Fruit fly (Drosophila melanogaster): Measurements from ENCODE around the gene CG5958.

Gene CG5958

DNA sequence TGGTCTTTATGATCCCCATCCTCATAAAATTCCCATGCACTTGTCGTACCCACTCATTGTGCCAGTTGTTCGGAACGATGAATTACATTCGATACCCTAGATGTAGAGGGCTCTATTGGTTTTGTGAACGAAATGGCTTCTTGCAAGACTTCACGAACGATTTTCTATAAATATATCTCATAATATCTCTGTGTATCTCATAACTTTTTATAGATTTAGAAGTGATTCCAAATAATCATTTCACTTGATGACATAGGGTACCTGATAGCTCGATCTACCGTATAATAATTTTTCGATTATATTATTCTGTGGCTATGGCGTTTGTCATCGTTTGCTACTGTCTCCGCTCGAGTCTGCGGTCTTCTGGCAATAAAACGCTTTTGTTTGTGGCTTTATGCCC lies 36.4 kb downstream of the CG5958 start:
- TF ChIP-seq Poxn (GFP tag; IDR thresholded peaks at IDR 0.05), result no peak
- TF ChIP-seq tio (GFP tag; optimal IDR thresholded peaks at IDR 0.05), result peak; percentile 51
- peak; percentile 11 for TF ChIP-seq Myb (GFP tag; optimal IDR thresholded peaks at IDR 0.05)
- 0 out of 2 replicates have a peak, but pooled peaks have one; percentile 41 for TF ChIP-seq ro (GFP tag; IDR thresholded peaks at IDR 0.05)
- no peak for TF ChIP-seq Usf (GFP tag; optimal IDR thresholded peaks at IDR 0.05)
- peak; percentile 68 for TF ChIP-seq Blimp-1 (GFP tag; optimal IDR thresholded peaks at IDR 0.05)
- peak; percentile 48 for TF ChIP-seq org-1 (GFP tag; optimal IDR thresholded peaks at IDR 0.05)
- TF ChIP-seq nmo (GFP tag; optimal IDR thresholded peaks at IDR 0.05), result peak; percentile 59
- peak; percentile 12 for TF ChIP-seq CG18764 (GFP tag; optimal IDR thresholded peaks at IDR 0.05)
- peak; percentile 25 for TF ChIP-seq salm (tag; optimal IDR thresholded peaks at IDR 0.05)
- no peak for TF ChIP-seq CG11560 (tag; IDR thresholded peaks at IDR 0.05)
- no peak for TF ChIP-seq sens-2 (GFP tag; IDR thresholded peaks at IDR 0.05)
- TF ChIP-seq al (GFP tag; IDR thresholded peaks at IDR 0.05), result peak; percentile 64
- peak; percentile 36 for TF ChIP-seq pum (GFP tag; optimal IDR thresholded peaks at IDR 0.05)
- TF ChIP-seq bbx (GFP tag; IDR thresholded peaks at IDR 0.05; ENCODE audit: partially characterized antibody), result no peak
- no peak for TF ChIP-seq CG17912 (GFP tag; optimal IDR thresholded peaks at IDR 0.05)
- peak; percentile 73 for TF ChIP-seq Abd-B (GFP tag; optimal IDR thresholded peaks at IDR 0.05)
- TF ChIP-seq CG6654 (GFP tag; optimal IDR thresholded peaks at IDR 0.05), result peak; percentile 2
- peak; percentile 62 for TF ChIP-seq CG11696 (GFP tag; IDR thresholded peaks at IDR 0.05)
- TF ChIP-seq gcm (GFP tag; optimal IDR thresholded peaks at IDR 0.05), result peak; percentile 19
- TF ChIP-seq klu (GFP tag; IDR thresholded peaks at IDR 0.05), result peak; percentile 58; the same call in 1 of the 2 replicates
- peak; percentile 59 for TF ChIP-seq CG17361 (GFP tag; IDR thresholded peaks at IDR 0.05)
- TF ChIP-seq lola (GFP tag; optimal IDR thresholded peaks at IDR 0.05), result peak in 1 of 3 experiments; percentile 33
- no peak for TF ChIP-seq CG16779 (GFP tag; IDR thresholded peaks at IDR 0.05)
- peak; percentile 83 for TF ChIP-seq CG18599 (GFP tag; optimal IDR thresholded peaks at IDR 0.05)
- TF ChIP-seq pan (optimal IDR thresholded peaks at IDR 0.05), result no peak
- TF ChIP-seq pan (GFP tag; optimal IDR thresholded peaks at IDR 0.05 in 1 of 2, IDR thresholded peaks at IDR 0.05 in 1 of 2), result peak in 1 of 2 experiments; percentile 88
- TF ChIP-seq CG6272 (GFP tag; IDR thresholded peaks at IDR 0.05), result peak; percentile 54; the same call in 1 of the 2 replicates
- peak; percentile 52 for TF ChIP-seq Ets65A (GFP tag)
- 0 out of 2 replicates have a peak, but pooled peaks have one; percentile 30 for TF ChIP-seq rib (GFP tag; IDR thresholded peaks at IDR 0.05)
- TF ChIP-seq Bteb2 (GFP tag; optimal IDR thresholded peaks at IDR 0.05), result no peak
- peak; percentile 81 for TF ChIP-seq E2f1 (GFP tag; IDR thresholded peaks at IDR 0.05)
- TF ChIP-seq CG30431 (GFP tag; optimal IDR thresholded peaks at IDR 0.05), result peak; percentile 5
- TF ChIP-seq CG7928 (GFP tag; optimal IDR thresholded peaks at IDR 0.05), result no peak
- peak; percentile 39 for TF ChIP-seq CG6813 (GFP tag; optimal IDR thresholded peaks at IDR 0.05)
- peak; percentile 14; the same call in 1 of the 3 replicates for TF ChIP-seq sr (GFP tag; IDR thresholded peaks at IDR 0.05)
- TF ChIP-seq Ssrp (tag; optimal IDR thresholded peaks at IDR 0.05), result peak; percentile 52
- peak; percentile 71 for TF ChIP-seq Oli (tag; optimal IDR thresholded peaks at IDR 0.05)
- TF ChIP-seq unpg (GFP tag; optimal IDR thresholded peaks at IDR 0.05), result peak; percentile 55
- no peak for TF ChIP-seq hth (optimal IDR thresholded peaks at IDR 0.05)
- TF ChIP-seq CG12659 (GFP tag; optimal IDR thresholded peaks at IDR 0.05), result peak; percentile 45
- no peak for TF ChIP-seq gro (GFP tag; optimal IDR thresholded peaks at IDR 0.05)
- peak; percentile 54 for TF ChIP-seq CG5953 (GFP tag; IDR thresholded peaks at IDR 0.05)
- peak; percentile 73 for TF ChIP-seq Rx (GFP tag; IDR thresholded peaks at IDR 0.05)
- peak; percentile 42 for TF ChIP-seq CG2875 (GFP tag; optimal IDR thresholded peaks at IDR 0.05)
- TF ChIP-seq CG12299 (tag; optimal IDR thresholded peaks at IDR 0.05), result peak; percentile 26
- TF ChIP-seq D19B (GFP tag; optimal IDR thresholded peaks at IDR 0.05), result peak; percentile 63
- peak; percentile 82 for TF ChIP-seq Rfx (GFP tag; IDR thresholded peaks at IDR 0.05)
- peak; percentile 53 for TF ChIP-seq CG13624 (GFP tag; optimal IDR thresholded peaks at IDR 0.05)
- 0 out of 2 replicates have a peak, but pooled peaks have one; percentile 26 for TF ChIP-seq Nf-YA (GFP tag; IDR thresholded peaks at IDR 0.05)
- TF ChIP-seq Hand (GFP tag; optimal IDR thresholded peaks at IDR 0.05), result peak; percentile 10
